Fruit fly (Drosophila melanogaster): Measurements from ENCODE around the gene CG18808.

The CG18808 gene

DNA sequence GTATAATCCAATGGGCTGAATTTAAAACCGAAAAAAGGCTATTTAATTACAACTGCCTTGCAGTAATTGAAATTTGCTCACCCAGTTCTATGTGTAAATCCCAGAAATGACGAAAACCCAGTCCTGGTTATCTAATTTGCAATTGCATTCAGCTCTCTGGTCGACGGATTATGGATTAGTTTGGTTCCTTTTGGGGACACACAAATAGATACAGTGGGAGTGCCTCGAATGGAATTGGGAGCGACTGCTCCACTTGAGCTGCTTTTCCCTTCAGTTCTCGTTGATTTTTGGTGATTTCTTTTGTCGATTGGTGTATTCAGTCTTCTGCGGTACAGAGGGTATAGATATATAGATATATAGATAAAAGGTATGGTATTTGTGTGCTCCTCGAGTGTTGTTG is 26.3 kb upstream of the CG18808 start, which contains the start of gene CG13708:
TSS of gene CG13708 (minus strand) at position 101 of the 400 bp plus-strand sequence.
- no peak for TF ChIP-seq Myc (optimal IDR thresholded peaks at IDR 0.05)
- no peak for TF ChIP-seq h (optimal IDR thresholded peaks at IDR 0.05)
- no peak for TF ChIP-seq Sin3A (optimal IDR thresholded peaks at IDR 0.05)
- no peak for TF ChIP-seq psq (optimal IDR thresholded peaks at IDR 0.05)
- no peak for TF ChIP-seq ttk (optimal IDR thresholded peaks at IDR 0.05)

DNA sequence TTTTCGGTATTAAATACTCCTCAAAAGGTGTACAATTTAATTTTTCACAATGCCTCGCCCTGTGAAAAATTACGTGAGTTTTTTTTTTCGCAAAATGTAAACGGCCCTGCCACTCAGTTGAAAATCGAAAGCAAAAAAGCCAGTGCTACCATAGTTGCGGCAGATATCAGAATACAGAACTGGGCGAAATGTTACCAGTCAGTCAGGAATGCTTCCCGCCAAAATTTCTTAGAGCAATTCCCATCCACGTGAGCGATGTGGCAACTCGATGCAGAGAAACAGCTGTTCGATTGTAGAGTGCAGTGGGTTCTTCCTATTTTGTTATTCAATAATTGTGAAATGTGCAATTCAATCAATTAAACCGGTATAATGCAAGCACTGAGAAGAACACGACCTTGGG is 18.4 kb upstream of the CG18808 start, which contains the start of the genes Dhc64C and LeuRS-m:
TSS of gene Dhc64C (minus strand) at position 104 of the 400 bp plus-strand sequence.
TSS of gene LeuRS-m (plus strand) at position 270 of the 400 bp plus-strand sequence.
- TF ChIP-seq insv (optimal IDR thresholded peaks at IDR 0.05) = no peak
- TF ChIP-seq h (optimal IDR thresholded peaks at IDR 0.05) = no peak
- TF ChIP-seq Myc (optimal IDR thresholded peaks at IDR 0.05) = no peak
- no peak for TF ChIP-seq psq (optimal IDR thresholded peaks at IDR 0.05)
- no peak for TF ChIP-seq ttk (optimal IDR thresholded peaks at IDR 0.05)
- no peak for TF ChIP-seq Sin3A (optimal IDR thresholded peaks at IDR 0.05)

DNA sequence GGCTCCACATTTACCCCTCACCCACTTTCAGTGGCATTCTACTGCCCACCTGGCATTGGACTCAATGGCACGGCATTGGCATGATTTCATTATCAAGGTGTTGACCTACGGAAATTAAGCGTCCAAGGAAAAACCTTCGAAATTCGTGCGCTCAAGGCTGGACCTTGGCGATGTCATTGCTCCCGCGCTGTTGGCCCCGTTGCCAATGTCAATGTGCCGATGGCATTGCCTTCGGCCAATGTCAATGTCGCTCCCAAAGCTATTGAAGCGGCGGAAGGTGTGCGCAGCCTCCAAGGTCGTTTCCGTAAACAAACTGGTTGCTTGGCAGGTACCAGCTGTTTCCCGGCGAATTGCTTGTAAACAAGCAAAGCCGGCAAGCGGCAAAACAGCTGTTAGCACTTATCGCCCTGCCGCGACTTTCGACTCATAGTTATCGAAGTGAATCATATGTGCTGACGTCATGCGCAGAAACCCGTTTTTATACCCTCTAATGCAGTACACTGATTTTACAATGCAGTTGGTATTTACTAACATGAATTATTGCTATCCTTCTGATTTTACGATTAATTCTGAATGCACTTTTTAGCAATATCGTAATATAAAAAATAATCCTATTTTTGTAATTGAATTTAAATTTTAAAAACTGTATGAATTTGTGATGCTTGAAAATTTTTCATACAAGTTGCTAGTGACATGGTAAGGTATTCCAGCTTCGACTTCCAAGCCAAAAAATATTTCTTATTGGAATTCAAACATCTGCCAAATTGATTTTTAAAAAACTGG is 17.3 kb upstream of the CG18808 start:
- TF ChIP-seq ttk (optimal IDR thresholded peaks at IDR 0.05) (no peak), psq (optimal IDR thresholded peaks at IDR 0.05) (no peak), h (optimal IDR thresholded peaks at IDR 0.05) (no peak), Sin3A (optimal IDR thresholded peaks at IDR 0.05) (no peak), Myc (optimal IDR thresholded peaks at IDR 0.05) (no peak), insv (optimal IDR thresholded peaks at IDR 0.05) (no peak)

DNA sequence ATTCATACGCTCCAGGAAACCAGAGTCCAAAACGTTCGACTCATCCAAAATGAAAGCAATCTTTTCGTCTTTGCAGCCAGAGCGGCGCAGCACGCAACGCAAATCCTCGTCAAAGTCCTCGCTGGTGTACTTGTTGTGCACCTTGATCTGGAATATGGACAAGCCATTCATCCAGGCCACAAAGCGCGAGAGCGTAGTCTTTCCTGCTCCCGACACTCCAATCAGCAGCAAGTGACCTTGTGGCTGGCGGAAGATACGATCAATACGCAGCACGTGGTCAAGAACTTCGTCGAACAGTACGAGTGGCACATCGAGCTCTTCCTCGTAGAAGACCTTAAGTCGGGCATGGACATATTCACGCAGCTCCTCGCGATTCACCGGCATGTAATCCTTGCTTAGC is 7.0 kb upstream of the CG18808 start:
- TF ChIP-seq Myc (optimal IDR thresholded peaks at IDR 0.05) (no peak), psq (optimal IDR thresholded peaks at IDR 0.05) (no peak), Sin3A (optimal IDR thresholded peaks at IDR 0.05) (no peak), h (optimal IDR thresholded peaks at IDR 0.05) (no peak), ttk (optimal IDR thresholded peaks at IDR 0.05) (no peak), insv (optimal IDR thresholded peaks at IDR 0.05) (no peak)

DNA sequence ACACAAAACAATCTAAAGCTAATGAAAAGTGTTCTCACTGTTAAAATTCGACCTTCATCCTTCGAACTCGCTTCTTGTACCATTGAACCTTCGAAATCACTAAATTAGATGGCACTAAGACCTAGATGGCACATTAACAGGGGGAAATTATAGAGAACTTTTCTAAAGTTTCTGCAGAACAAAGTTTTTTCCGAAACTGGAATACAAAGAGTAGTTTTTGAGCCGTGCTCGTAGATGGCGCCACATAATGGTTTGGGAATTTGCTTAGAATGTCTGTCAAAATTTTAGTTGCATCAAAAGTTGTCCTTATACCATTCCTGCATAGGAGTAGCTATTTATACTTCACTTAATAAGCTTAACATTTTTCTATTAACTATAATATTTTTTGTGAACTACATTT is 1.5 kb downstream of the CG18808 start:
- no peak for TF ChIP-seq insv (optimal IDR thresholded peaks at IDR 0.05)
- no peak for TF ChIP-seq ttk (optimal IDR thresholded peaks at IDR 0.05)
- TF ChIP-seq Myc (optimal IDR thresholded peaks at IDR 0.05) = no peak
- TF ChIP-seq Sin3A (optimal IDR thresholded peaks at IDR 0.05) = no peak
- no peak for TF ChIP-seq h (optimal IDR thresholded peaks at IDR 0.05)

DNA sequence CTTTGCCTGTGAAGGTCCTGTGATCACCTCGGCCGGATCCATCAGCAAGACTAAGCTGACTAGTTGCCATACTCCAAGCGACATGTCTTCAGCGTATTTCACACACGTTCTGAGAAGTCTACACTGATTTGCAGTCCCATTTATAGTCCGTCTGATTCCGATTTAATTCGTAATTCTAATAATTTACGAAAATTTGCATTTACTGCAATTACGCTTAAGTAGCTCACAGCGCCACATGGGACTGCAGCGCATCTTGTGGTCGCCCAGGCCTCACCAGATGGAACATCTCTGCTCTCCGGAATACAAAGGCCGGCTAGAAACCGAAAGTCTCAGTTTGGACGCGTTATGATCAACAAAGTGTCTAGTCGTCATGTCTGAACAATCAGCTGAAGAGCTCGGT is 2.0 kb downstream of the CG18808 start, which contains the start of gene CG7509:
TSS of gene CG7509 (minus strand) at position 101 of the 400 bp plus-strand sequence.
- no peak for TF ChIP-seq insv (optimal IDR thresholded peaks at IDR 0.05)
- TF ChIP-seq Myc (optimal IDR thresholded peaks at IDR 0.05) = no peak
- TF ChIP-seq psq (optimal IDR thresholded peaks at IDR 0.05) = no peak
- TF ChIP-seq h (optimal IDR thresholded peaks at IDR 0.05) = no peak
- TF ChIP-seq ttk (optimal IDR thresholded peaks at IDR 0.05) = no peak
- TF ChIP-seq Sin3A (optimal IDR thresholded peaks at IDR 0.05) = no peak

DNA sequence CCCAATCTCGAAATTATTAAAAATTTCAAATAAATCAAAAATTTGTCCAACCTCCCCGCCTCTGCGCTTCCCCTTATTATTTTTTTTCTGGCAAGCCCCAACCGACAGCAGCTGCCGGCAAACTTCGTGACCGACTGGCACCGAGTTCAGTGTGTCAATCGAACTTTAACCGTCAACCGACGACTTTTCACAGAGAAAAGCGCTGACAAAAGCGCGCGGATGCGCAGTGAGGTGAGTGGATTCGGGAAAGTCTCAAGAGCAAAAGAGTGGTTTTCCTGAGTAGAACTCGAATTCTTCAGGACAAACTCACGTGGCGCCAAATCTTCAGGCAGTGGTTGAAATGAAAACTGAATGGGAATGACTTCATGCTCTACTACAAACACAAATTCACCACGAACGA is 6.6 kb downstream of the CG18808 start:
- TF ChIP-seq Myc (optimal IDR thresholded peaks at IDR 0.05) = no peak
- TF ChIP-seq insv (optimal IDR thresholded peaks at IDR 0.05) = no peak
- TF ChIP-seq psq (optimal IDR thresholded peaks at IDR 0.05) = no peak
- no peak for TF ChIP-seq ttk (optimal IDR thresholded peaks at IDR 0.05)
- no peak for TF ChIP-seq Sin3A (optimal IDR thresholded peaks at IDR 0.05)
- TF ChIP-seq h (optimal IDR thresholded peaks at IDR 0.05) = no peak

DNA sequence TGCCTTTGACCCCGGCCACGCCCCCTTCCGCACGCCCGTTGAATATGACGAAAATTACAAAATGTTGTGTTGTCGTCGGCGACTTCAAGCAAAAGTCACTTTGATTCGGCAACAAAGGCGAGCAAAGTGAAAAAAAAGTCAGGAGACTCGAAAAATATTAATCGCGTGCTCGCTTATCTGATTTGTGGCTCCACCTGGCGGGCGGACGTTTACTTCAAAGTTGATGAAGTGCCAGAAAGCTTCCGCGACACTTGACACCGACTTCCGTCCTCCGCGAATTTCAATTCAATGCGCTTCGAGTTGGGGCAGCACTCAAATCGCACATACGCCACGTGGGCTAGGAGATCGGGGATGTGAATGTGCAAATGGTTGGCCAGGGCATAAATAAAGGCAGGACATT is 30.8 kb downstream of the CG18808 start:
- TF ChIP-seq psq (optimal IDR thresholded peaks at IDR 0.05) (no peak), ttk (optimal IDR thresholded peaks at IDR 0.05) (no peak), Myc (optimal IDR thresholded peaks at IDR 0.05) (no peak)

DNA sequence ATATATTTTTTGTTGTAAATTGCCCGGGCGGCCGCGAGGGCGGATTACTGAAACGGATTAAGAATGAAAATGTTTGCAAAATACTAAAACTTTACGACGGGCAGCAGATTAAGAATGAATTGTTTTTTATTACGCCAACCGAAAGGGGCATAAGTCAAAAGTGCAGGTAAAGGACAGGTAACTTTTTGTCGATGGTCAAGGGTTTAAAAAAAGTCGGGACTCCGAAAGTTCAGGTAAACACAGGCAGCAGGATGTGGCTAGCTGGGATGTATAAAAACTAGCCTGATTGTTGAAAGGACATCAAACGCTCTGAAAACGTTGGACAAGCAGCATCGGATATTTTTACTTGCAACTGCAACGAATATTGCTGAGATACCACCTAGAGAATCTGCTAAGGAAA is 49.6 kb downstream of the CG18808 start, which contains the start of gene CG13711:
TSS of gene CG13711 (plus strand) at position 301 of the 400 bp plus-strand sequence.
- TF ChIP-seq h (optimal IDR thresholded peaks at IDR 0.05) (no peak), insv (optimal IDR thresholded peaks at IDR 0.05) (no peak), psq (optimal IDR thresholded peaks at IDR 0.05) (no peak), Sin3A (optimal IDR thresholded peaks at IDR 0.05) (no peak), ttk (optimal IDR thresholded peaks at IDR 0.05) (no peak), Myc (optimal IDR thresholded peaks at IDR 0.05) (no peak)
